Worm (Caenorhabditis elegans): Measurements from ENCODE around the gene mrpl-45.

DNA sequence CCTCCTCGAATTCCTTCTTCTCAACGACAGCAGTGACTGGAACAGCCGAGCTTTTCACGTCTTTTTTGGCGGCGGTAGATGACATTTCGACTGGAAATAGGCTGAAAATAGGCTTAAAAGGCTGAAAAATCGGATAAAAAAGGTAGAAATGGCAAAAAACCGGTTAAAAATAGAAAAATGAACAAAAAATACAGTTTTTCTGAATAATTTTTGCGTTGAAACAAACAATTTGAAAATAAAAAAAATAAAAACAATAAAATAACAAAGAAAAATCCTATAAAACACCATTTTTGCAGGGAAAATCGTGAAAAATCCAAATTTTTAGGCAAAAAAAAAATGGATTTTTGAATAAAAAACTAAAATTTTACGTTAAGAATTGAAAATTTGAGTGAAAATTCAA is 5.6 kb downstream of the mrpl-45 start, which contains the start of gene dss-1:
- TF ChIP-seq zag-1 (tag; optimal IDR thresholded peaks at IDR 0.05) (no peak), nhr-10 (tag; optimal IDR thresholded peaks at IDR 0.05) (no peak)

Data from whole organism, L4 larva.